Worm (Caenorhabditis elegans) whole organism, midembryonic: ENCODE data around the gene Y79H2A.3.

Experiments used
- flt-1 ChIP-seq: fragments of 200-800 bp; sonication (Bioruptor generic); IDR thresholded peaks from 2 replicates; pipeline ENCODE4 v1.3.6; 2022; ENCODE audit warnings: missing genetic modification characterization, missing compliant biosample characterization
- tab-1 ChIP-seq: fragments of 200-800 bp; sonication (Bioruptor generic); IDR thresholded peaks from 2 replicates; pipeline ENCODE4 v1.3.6; 2022; ENCODE audit warnings: missing genetic modification characterization, missing compliant biosample characterization

DNA sequence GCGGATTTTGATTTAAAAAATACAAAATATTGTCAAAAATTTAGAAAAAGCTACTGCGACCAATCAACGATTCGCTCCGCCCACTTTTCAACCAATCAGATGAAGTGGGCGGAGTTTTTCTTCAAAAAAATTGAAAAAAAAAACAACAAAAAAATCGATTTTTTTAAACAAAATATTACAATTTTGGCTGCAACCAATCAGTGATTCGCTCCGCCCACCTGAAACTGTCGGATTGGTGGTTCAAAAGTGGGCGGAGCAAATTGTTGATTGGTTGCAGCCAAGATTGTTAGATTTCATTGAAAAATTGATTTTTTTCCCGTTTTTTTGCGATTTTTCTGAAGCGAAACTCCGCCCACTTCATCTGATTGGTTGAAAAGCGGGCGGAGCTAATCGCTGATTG lies 18.8 kb downstream of the Y79H2A.3 start:
- no peak for TF ChIP-seq tab-1 (GFP tag; lab: Robert Waterston, UW)
- no peak for TF ChIP-seq flt-1
